ENCODE assay signal across 3 worm cellular contexts in the genomic region with DNA sequence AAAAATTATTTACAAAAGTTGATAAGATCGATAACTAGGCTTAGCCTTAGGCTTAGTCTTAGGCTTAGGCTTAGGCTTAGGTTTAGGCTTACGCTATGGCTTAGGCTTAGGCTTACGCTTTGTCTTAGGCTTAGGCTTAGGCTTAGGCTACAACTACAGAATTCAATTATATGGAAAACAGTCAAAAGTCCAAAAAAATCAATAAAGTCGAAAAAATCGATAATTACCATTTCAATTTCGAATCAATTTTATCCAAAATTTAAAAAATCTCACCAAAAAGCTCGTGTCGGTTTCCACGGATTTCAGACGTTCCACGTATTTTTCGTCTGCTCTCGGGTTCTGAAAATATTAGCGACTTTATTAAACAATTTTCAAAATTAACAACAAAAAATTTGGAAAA.
TF ChIP-seq lines count a peak whose summit lies in the region.

No protein-coding gene starts in this region.

TF ChIP-seq in whole organism, L3 larva, 47 proteins besides CTCF, POLR2A, EP300 and RAD21:
- peak; percentile 59 for TF ChIP-seq ceh-28 (tag; optimal IDR thresholded peaks at IDR 0.05; lab: Kevin White, UChicago)
- TF ChIP-seq aly-2 (tag; optimal IDR thresholded peaks at IDR 0.05; lab: Kevin White, UChicago): no peak
- no peak for TF ChIP-seq nhr-12 (tag; optimal IDR thresholded peaks at IDR 0.05; lab: Kevin White, UChicago)
- no peak for TF ChIP-seq skn-1 (tag; optimal IDR thresholded peaks at IDR 0.05; lab: Kevin White, UChicago)

TF ChIP-seq in whole organism, L4 larva, 104 proteins besides CTCF, POLR2A, EP300 and RAD21:
- TF ChIP-seq lin-38 (GFP tag; IDR thresholded peaks at IDR 0.05; lab: Robert Waterston, UW) (no peak), ceh-28 (tag; optimal IDR thresholded peaks at IDR 0.05; lab: Kevin White, UChicago) (peak; percentile 75)

TF ChIP-seq in whole organism, early embryonic, 17 proteins besides CTCF, POLR2A, EP300 and RAD21:
- TF ChIP-seq tbx-11 (GFP tag; IDR thresholded peaks at IDR 0.05; lab: Robert Waterston, UW): no peak
- peak; percentile 7 for TF ChIP-seq ceh-36 (tag; optimal IDR thresholded peaks at IDR 0.05; lab: Kevin White, UChicago)

Comparison
In these comparisons a context has a peak if more than half of its experiments do, and no peak if none do; other contexts are left out.
1. Of the 28 proteins assayed by ChIP-seq in both whole organism, L4 larva and whole organism, L3 larva: peak only in whole organism, L4 larva: none; only in whole organism, L3 larva: none; in both: ceh-28; in neither: 27.